Fruit fly (Drosophila melanogaster): ENCODE data around the gene CG6179.

CG6179 gene

dm6 chrX:18405567-18406059 is 25.7 kb downstream of the CG6179 start (continued):
- peak; percentile 75 for TF ChIP-seq ATbp (GFP tag; optimal IDR thresholded peaks at IDR 0.05)
- no peak for TF ChIP-seq Ets97D (GFP tag; optimal IDR thresholded peaks at IDR 0.05)
- peak; percentile 41; the same call in 1 of the 2 replicates for TF ChIP-seq CG10366 (GFP tag; IDR thresholded peaks at IDR 0.05)
- no peak for TF ChIP-seq Fer2 (tag; optimal IDR thresholded peaks at IDR 0.05)
- TF ChIP-seq pnt (GFP tag; optimal IDR thresholded peaks at IDR 0.05), result peak; percentile 29
- peak; percentile 74 for TF ChIP-seq grau (tag; optimal IDR thresholded peaks at IDR 0.05)
- TF ChIP-seq CG4404 (GFP tag; IDR thresholded peaks at IDR 0.05), result 0 out of 2 replicates have a peak, but pooled peaks have one; percentile 32
- TF ChIP-seq aop (GFP tag; IDR thresholded peaks at IDR 0.05), result no peak
- TF ChIP-seq scrt (GFP tag; optimal IDR thresholded peaks at IDR 0.05), result no peak
- TF ChIP-seq tll (GFP tag; optimal IDR thresholded peaks at IDR 0.05), result no peak
- no peak for TF ChIP-seq CG7963 (GFP tag; IDR thresholded peaks at IDR 0.05; ENCODE audit: partially characterized antibody)
- peak; percentile 54 for TF ChIP-seq CG8281 (tag; optimal IDR thresholded peaks at IDR 0.05)
- TF ChIP-seq CG17385 (GFP tag; optimal IDR thresholded peaks at IDR 0.05), result peak; percentile 59
- no peak for TF ChIP-seq CG5245 (GFP tag; optimal IDR thresholded peaks at IDR 0.05)
- TF ChIP-seq Taf1 (GFP tag; IDR thresholded peaks at IDR 0.05), result no peak
- TF ChIP-seq rib (GFP tag; IDR thresholded peaks at IDR 0.05), result no peak
- peak; percentile 59 for TF ChIP-seq ind (GFP tag; optimal IDR thresholded peaks at IDR 0.05)
- TF ChIP-seq gcm2 (GFP tag; optimal IDR thresholded peaks at IDR 0.05), result peak; percentile 25
- peak; percentile 64 for TF ChIP-seq Hr3 (GFP tag; optimal IDR thresholded peaks at IDR 0.05)
- no peak for TF ChIP-seq Dll (GFP tag; IDR thresholded peaks at IDR 0.05; ENCODE audit: partially characterized antibody)
- no peak for TF ChIP-seq kni (GFP tag; optimal IDR thresholded peaks at IDR 0.05)
- no peak for TF ChIP-seq ara (GFP tag; IDR thresholded peaks at IDR 0.05)
- peak; percentile 56 for TF ChIP-seq CG1603 (tag; optimal IDR thresholded peaks at IDR 0.05)
- TF ChIP-seq gce (GFP tag; IDR thresholded peaks at IDR 0.05), result no peak; the same call in 2 of the 3 replicates
- TF ChIP-seq CG13287 (GFP tag; IDR thresholded peaks at IDR 0.05; ENCODE audit: partially characterized antibody), result no peak
- TF ChIP-seq Ada2b (GFP tag; IDR thresholded peaks at IDR 0.05), result 0 out of 2 replicates have a peak, but pooled peaks have one; percentile 23
- peak; percentile 34 to 38 for TF ChIP-seq chif (GFP tag; optimal IDR thresholded peaks at IDR 0.05)
- TF ChIP-seq CG31224 (GFP tag; IDR thresholded peaks at IDR 0.05), result no peak
- peak; percentile 49 for TF ChIP-seq CG6254 (GFP tag; optimal IDR thresholded peaks at IDR 0.05)
- TF ChIP-seq Bteb2 (GFP tag; optimal IDR thresholded peaks at IDR 0.05), result peak; percentile 46
- peak; percentile 86 for TF ChIP-seq sr (GFP tag; IDR thresholded peaks at IDR 0.05)
- TF ChIP-seq nerfin-2 (GFP tag; IDR thresholded peaks at IDR 0.05; ENCODE audit: partially characterized antibody), result no peak
- TF ChIP-seq Xrp1 (GFP tag; IDR thresholded peaks at IDR 0.05), result peak; percentile 53; the same call in 1 of the 2 replicates
- peak; percentile 46 for TF ChIP-seq HLH3B (GFP tag; IDR thresholded peaks at IDR 0.05)
- no peak; the same call in 1 of the 2 replicates for TF ChIP-seq Ravus (GFP tag; IDR thresholded peaks at IDR 0.05)
- peak; percentile 56 for TF ChIP-seq cwo (GFP tag; optimal IDR thresholded peaks at IDR 0.05)
- peak; percentile 57 for TF ChIP-seq CG6689 (GFP tag; IDR thresholded peaks at IDR 0.05)
- peak; percentile 54 for TF ChIP-seq mam (GFP tag; optimal IDR thresholded peaks at IDR 0.05)
- peak; percentile 69 for TF ChIP-seq Abd-B (GFP tag; optimal IDR thresholded peaks at IDR 0.05)
- peak; percentile 3 to 47 for TF ChIP-seq Pdp1 (GFP tag; optimal IDR thresholded peaks at IDR 0.05)
- TF ChIP-seq HLH54F (GFP tag; optimal IDR thresholded peaks at IDR 0.05), result peak; percentile 19
- peak; percentile 35 for TF ChIP-seq fd3F (GFP tag; optimal IDR thresholded peaks at IDR 0.05)
- TF ChIP-seq NC2β (GFP tag; optimal IDR thresholded peaks at IDR 0.05), result no peak
- TF ChIP-seq CG17361 (GFP tag; IDR thresholded peaks at IDR 0.05), result peak; percentile 84
- TF ChIP-seq Hsf (GFP tag; optimal IDR thresholded peaks at IDR 0.05), result peak; percentile 70
- TF ChIP-seq CG15479 (GFP tag; optimal IDR thresholded peaks at IDR 0.05), result no peak
- TF ChIP-seq MBD-R2 (GFP tag; IDR thresholded peaks at IDR 0.05), result no peak
- TF ChIP-seq Adf1 (GFP tag; IDR thresholded peaks at IDR 0.05), result no peak
- TF ChIP-seq Sry-β (GFP tag; optimal IDR thresholded peaks at IDR 0.05), result no peak
- no peak for TF ChIP-seq chinmo (GFP tag; IDR thresholded peaks at IDR 0.05; ENCODE audit: partially characterized antibody)
